Worm (Caenorhabditis elegans) whole organism, L2 larva: ENCODE data around the gene egrh-3.
A peak's percentile ranks its signal among the peaks of the same experiment; 100 is the strongest.

Experiments
- C34F6.9 ChIP-seq: fragments of 150-350 bp; optimal IDR thresholded peaks from 2 replicates; lab custom pipeline; 2014; ENCODE audit warnings: missing biosample characterization, missing genetic modification characterization
- R02D3.7 ChIP-seq: fragments of 150-350 bp; optimal IDR thresholded peaks from 2 replicates; lab custom pipeline; 2014; ENCODE audit warnings: missing biosample characterization, missing genetic modification characterization
- Y55F3AM.14 ChIP-seq: fragments of 200-800 bp; sonication (Bioruptor generic); optimal IDR thresholded peaks from 2 replicates; lab custom pipeline; 2018; ENCODE audit warnings: mild to moderate bottlenecking, missing genetic modification characterization, missing compliant biosample characterization
- ZK546.5 ChIP-seq: sonication (generic microtip); optimal IDR thresholded peaks from 2 replicates; lab custom pipeline; 2017; ENCODE audit warnings: missing biosample characterization, missing genetic modification characterization
- alr-1 ChIP-seq: fragments of 150-350 bp; optimal IDR thresholded peaks from 2 replicates; lab custom pipeline; 2014; ENCODE audit warnings: missing biosample characterization, missing genetic modification characterization
- aly-2 ChIP-seq: fragments of 150-350 bp; optimal IDR thresholded peaks from 2 replicates; lab custom pipeline; 2014; ENCODE audit warnings: missing biosample characterization, missing genetic modification characterization
- ama-1 ChIP-seq: fragments of 150-350 bp; optimal IDR thresholded peaks from 2 replicates; lab custom pipeline; 2018; ENCODE audit warnings: inconsistent platforms
- blmp-1 ChIP-seq: sonication (generic microtip); optimal IDR thresholded peaks from 2 replicates; lab custom pipeline; 2017; ENCODE audit warnings: missing genetic modification characterization, mild to moderate bottlenecking, missing compliant biosample characterization, antibody characterized with exemption, moderate library complexity; ENCODE audit not compliant: insufficient read depth
- ceh-16 ChIP-seq: fragments of 150-350 bp; optimal IDR thresholded peaks from 2 replicates; lab custom pipeline; 2014; ENCODE audit warnings: missing biosample characterization, missing genetic modification characterization
- crh-2 ChIP-seq: sonication (generic microtip); optimal IDR thresholded peaks from 2 replicates; lab custom pipeline; 2017; ENCODE audit warnings: missing biosample characterization, missing genetic modification characterization
- egl-27 ChIP-seq: sonication (generic microtip); optimal IDR thresholded peaks from 3 replicates; lab custom pipeline; 2017; ENCODE audit warnings: missing biosample characterization, missing genetic modification reagents, missing genetic modification characterization
- elt-1 ChIP-seq: fragments of 150-350 bp; optimal IDR thresholded peaks from 2 replicates; lab custom pipeline; 2014; ENCODE audit warnings: missing biosample characterization, missing genetic modification characterization
- elt-3 ChIP-seq: sonication (generic microtip); optimal IDR thresholded peaks from 2 replicates; lab custom pipeline; 2017; ENCODE audit warnings: missing biosample characterization, missing genetic modification characterization
- fos-1 ChIP-seq: fragments of 150-350 bp; optimal IDR thresholded peaks from 2 replicates; lab custom pipeline; 2014; ENCODE audit warnings: missing biosample characterization, missing genetic modification characterization
- gmeb-1 ChIP-seq: fragments of 150-350 bp; optimal IDR thresholded peaks from 2 replicates; lab custom pipeline; 2014; ENCODE audit warnings: missing biosample characterization, missing genetic modification characterization
- lin-11 ChIP-seq: fragments of 150-350 bp; sonication (generic microtip); optimal IDR thresholded peaks from 2 replicates; lab custom pipeline; 2014; ENCODE audit warnings: missing biosample characterization, missing genetic modification characterization, inconsistent platforms, mixed read lengths
- lin-13 ChIP-seq: fragments of 150-350 bp; optimal IDR thresholded peaks from 2 replicates; lab custom pipeline; 2014; ENCODE audit warnings: missing biosample characterization, missing genetic modification reagents, missing genetic modification characterization
- lsy-2 ChIP-seq, 2 experiments: fragments of 150-350 bp in 1 of 2; sonication (generic microtip) in 1 of 2; optimal IDR thresholded peaks; 2 replicates each; lab custom pipeline; 2014 to 2017; ENCODE audit warnings: missing biosample characterization in 2 of 2, missing genetic modification characterization in 2 of 2
- mab-5 ChIP-seq: fragments of 150-350 bp; optimal IDR thresholded peaks from 2 replicates; lab custom pipeline; 2014; ENCODE audit warnings: missing biosample characterization, missing genetic modification characterization
- mbf-1 ChIP-seq: sonication (generic microtip); optimal IDR thresholded peaks from 2 replicates; lab custom pipeline; 2017; ENCODE audit warnings: missing biosample characterization, missing genetic modification characterization
- mdl-1 ChIP-seq, 2 experiments: fragments of 150-350 bp in 1 of 2; sonication (generic microtip) in 1 of 2; optimal IDR thresholded peaks; 2 replicates each; lab custom pipeline; 2017; ENCODE audit warnings: missing biosample characterization in 2 of 2, missing genetic modification characterization in 2 of 2
- nhr-10 ChIP-seq: sonication (generic microtip); optimal IDR thresholded peaks from 2 replicates; lab custom pipeline; 2017; ENCODE audit warnings: missing biosample characterization, missing genetic modification characterization
- nhr-11 ChIP-seq: fragments of 150-350 bp; optimal IDR thresholded peaks from 2 replicates; lab custom pipeline; 2014; ENCODE audit warnings: missing biosample characterization, missing genetic modification characterization
- nhr-12 ChIP-seq: fragments of 150-350 bp; optimal IDR thresholded peaks from 2 replicates; lab custom pipeline; 2014; ENCODE audit warnings: missing biosample characterization, missing genetic modification characterization
- nhr-129 ChIP-seq: fragments of 150-350 bp; optimal IDR thresholded peaks from 2 replicates; lab custom pipeline; 2014; ENCODE audit warnings: missing biosample characterization, missing genetic modification characterization
- nhr-21 ChIP-seq: fragments of 150-350 bp; optimal IDR thresholded peaks from 2 replicates; lab custom pipeline; 2014; ENCODE audit warnings: missing biosample characterization, missing genetic modification characterization
- nhr-23 ChIP-seq: fragments of 150-350 bp; optimal IDR thresholded peaks from 2 replicates; lab custom pipeline; 2014; ENCODE audit warnings: missing biosample characterization, missing genetic modification reagents, missing genetic modification characterization
- nhr-25 ChIP-seq: fragments of 150-350 bp; sonication (generic microtip); optimal IDR thresholded peaks from 3 replicates; lab custom pipeline; 2014; ENCODE audit warnings: missing biosample characterization, missing genetic modification characterization
- nhr-77 ChIP-seq: fragments of 150-350 bp; optimal IDR thresholded peaks from 2 replicates; lab custom pipeline; 2014; ENCODE audit warnings: missing biosample characterization, missing genetic modification characterization
- peb-1 ChIP-seq: fragments of 150-350 bp; optimal IDR thresholded peaks from 2 replicates; lab custom pipeline; 2014; ENCODE audit warnings: missing biosample characterization, missing genetic modification characterization
- sem-4 ChIP-seq: fragments of 150-350 bp; optimal IDR thresholded peaks from 2 replicates; lab custom pipeline; 2014; ENCODE audit warnings: missing biosample characterization, missing genetic modification reagents, missing genetic modification characterization
- skn-1 ChIP-seq: sonication (generic microtip); optimal IDR thresholded peaks from 2 replicates; lab custom pipeline; 2017; ENCODE audit warnings: missing biosample characterization, missing genetic modification characterization
- sma-3 ChIP-seq: sonication (generic microtip); optimal IDR thresholded peaks from 2 replicates; lab custom pipeline; 2016; ENCODE audit warnings: missing genetic modification reagents, missing genetic modification characterization, missing compliant biosample characterization
- snpc-4 ChIP-seq: fragments of 150-350 bp; optimal IDR thresholded peaks from 2 replicates; lab custom pipeline; 2014; ENCODE audit warnings: missing biosample characterization, missing genetic modification characterization
- unc-39 ChIP-seq: fragments of 150-350 bp; optimal IDR thresholded peaks from 2 replicates; lab custom pipeline; 2014; ENCODE audit warnings: missing biosample characterization, missing genetic modification characterization
- unc-55 ChIP-seq: fragments of 150-350 bp; sonication (generic microtip); optimal IDR thresholded peaks from 3 replicates; lab custom pipeline; 2014; ENCODE audit warnings: missing biosample characterization, missing genetic modification reagents, missing genetic modification characterization
- unc-62 ChIP-seq: fragments of 150-350 bp; optimal IDR thresholded peaks from 2 replicates; lab custom pipeline; 2014; ENCODE audit warnings: missing biosample characterization, missing genetic modification reagents, missing genetic modification characterization
- zag-1 ChIP-seq: fragments of 150-350 bp; optimal IDR thresholded peaks from 2 replicates; lab custom pipeline; 2014; ENCODE audit warnings: missing biosample characterization, missing genetic modification characterization
- ztf-1 ChIP-seq: fragments of 200-800 bp; sonication (Bioruptor generic); conservative IDR thresholded peaks from 2 replicates; pipeline ENCODE4 v1.3.6; 2022; ENCODE audit warnings: missing genetic modification characterization, missing compliant biosample characterization
- ztf-11 ChIP-seq: sonication (generic microtip); optimal IDR thresholded peaks from 2 replicates; lab custom pipeline; 2017; ENCODE audit warnings: missing biosample characterization, missing genetic modification characterization

Gene egrh-3

ce11 chrIV:2708329-2708965 is 19.9 kb upstream of the egrh-3 start (continued):
- TF ChIP-seq fos-1 (tag; lab: Kevin White, UChicago) (peak; percentile 63), sem-4 (peak; percentile 26), lin-13 (GFP tag; lab: Kevin White, UChicago) (peak; percentile 85), mbf-1 (tag; lab: Kevin White, UChicago) (no peak), mab-5 (tag; lab: Kevin White, UChicago) (peak; percentile 78), C34F6.9 (tag; lab: Kevin White, UChicago) (peak; percentile 92), Y55F3AM.14 (peak; percentile 70), unc-39 (tag; lab: Kevin White, UChicago) (no peak), nhr-77 (tag; lab: Kevin White, UChicago) (no peak)

- TF ChIP-seq ama-1 (lab: Kevin White, UChicago), result no peak
- TF ChIP-seq elt-3 (tag; lab: Kevin White, UChicago), result no peak
- no peak for TF ChIP-seq ceh-16
- TF ChIP-seq unc-39 (tag; lab: Kevin White, UChicago), result no peak
- no peak for TF ChIP-seq Y55F3AM.14
- TF ChIP-seq unc-62 (GFP tag; lab: Kevin White, UChicago), result no peak
- TF ChIP-seq alr-1 (tag; lab: Kevin White, UChicago), result no peak
- TF ChIP-seq mdl-1 (tag; optimal IDR thresholded peaks at IDR 0.05; lab: Kevin White, UChicago), result no peak
- TF ChIP-seq aly-2, result no peak
- TF ChIP-seq nhr-25 (tag; lab: Kevin White, UChicago), result no peak
- TF ChIP-seq nhr-12 (tag; lab: Kevin White, UChicago), result no peak
- no peak for TF ChIP-seq ztf-11 (tag; lab: Kevin White, UChicago)
- TF ChIP-seq elt-1 (tag; lab: Kevin White, UChicago), result no peak
- no peak for TF ChIP-seq zag-1 (tag; lab: Kevin White, UChicago)
- TF ChIP-seq snpc-4 (tag; lab: Kevin White, UChicago), result no peak
- TF ChIP-seq, all 48 proteins: peak for 0
Measured at ce11 chrIV:2707012-2707411, 18.4 kb upstream of the egrh-3 start, which contains the start of gene ubc-8. ubc-8 (minus strand) TSS chrIV:2707238.

ce11 chrIV:2705675-2706074 is 17.1 kb upstream of the egrh-3 start:
- TF ChIP-seq Y55F3AM.14, result no peak
- TF ChIP-seq skn-1, result no peak
- no peak for TF ChIP-seq ztf-1
- TF ChIP-seq fos-1 (tag; lab: Kevin White, UChicago), result no peak
- TF ChIP-seq nhr-77 (tag; lab: Kevin White, UChicago), result no peak
- TF ChIP-seq nhr-11 (tag; lab: Kevin White, UChicago), result no peak
- no peak for TF ChIP-seq lin-11 (tag; lab: Kevin White, UChicago)

- TF ChIP-seq nhr-23 (tag; lab: Kevin White, UChicago) (no peak), nhr-25 (tag; lab: Kevin White, UChicago) (peak; percentile 60), unc-39 (tag; lab: Kevin White, UChicago) (no peak), blmp-1 (no peak), egl-27 (tag; lab: Kevin White, UChicago) (peak; percentile 15), nhr-10 (tag; lab: Kevin White, UChicago) (no peak), ztf-11 (tag; lab: Kevin White, UChicago) (no peak), alr-1 (tag; lab: Kevin White, UChicago) (no peak), nhr-12 (tag; lab: Kevin White, UChicago) (no peak), ama-1 (lab: Kevin White, UChicago) (peak; percentile 74), nhr-129 (tag; lab: Kevin White, UChicago) (peak; percentile 49), ZK546.5 (tag; lab: Kevin White, UChicago) (no peak), ceh-16 (no peak), sma-3 (GFP tag; lab: Kevin White, UChicago) (peak; percentile 21), Y55F3AM.14 (no peak), unc-55 (GFP tag; lab: Kevin White, UChicago) (peak; percentile 68), R02D3.7 (no peak), nhr-77 (tag; lab: Kevin White, UChicago) (no peak), C34F6.9 (tag; lab: Kevin White, UChicago) (peak; percentile 42), gmeb-1 (tag; lab: Kevin White, UChicago) (peak; percentile 49), peb-1 (tag; lab: Kevin White, UChicago) (no peak), lin-11 (tag; lab: Kevin White, UChicago) (peak; percentile 5), mdl-1 (tag; optimal IDR thresholded peaks at IDR 0.05; lab: Kevin White, UChicago) (no peak), lsy-2 (tag; optimal IDR thresholded peaks at IDR 0.05; lab: Kevin White, UChicago) (peak; percentile 82 to 97), nhr-21 (tag; lab: Kevin White, UChicago) (no peak), lin-13 (GFP tag; lab: Kevin White, UChicago) (peak; percentile 69), crh-2 (tag; lab: Kevin White, UChicago) (peak; percentile 56)
- TF ChIP-seq, all 48 proteins: peak for 12
Measured at ce11 chrIV:2703927-2704401, 15.4 kb upstream of the egrh-3 start, which contains the start of gene Y94H6A.5. Y94H6A.5 (minus strand) TSS chrIV:2703977.
